Fruit fly (Drosophila melanogaster) whole organism, prepupa: ENCODE measurements around the gene Bub1.

ENCODE experiments used
- Blimp-1 ChIP-seq: fragments of 200-800 bp; sonication (Bioruptor generic); optimal IDR thresholded peaks from 3 replicates; lab custom pipeline; 2017; ENCODE audit warnings: missing biosample characterization, missing genetic modification characterization, mild to moderate bottlenecking, moderate library complexity, missing genetic modification reagents
- CG10631 ChIP-seq: fragments of 200-800 bp; sonication (Bioruptor generic); optimal IDR thresholded peaks from 2 replicates; lab custom pipeline; 2016; ENCODE audit warnings: missing biosample characterization, missing genetic modification characterization
- CG10669 ChIP-seq: fragments of 200-800 bp; sonication (Bioruptor generic); optimal IDR thresholded peaks from 3 replicates; lab custom pipeline; 2018; ENCODE audit warnings: missing biosample characterization, mild to moderate bottlenecking, missing genetic modification characterization, moderate library complexity
- CG11294 ChIP-seq: fragments of 200-800 bp; sonication (Bioruptor generic); IDR thresholded peaks from 2 replicates; pipeline ENCODE4 v1.3.6; 2022; ENCODE audit warnings: missing biosample characterization, missing genetic modification characterization
- CG11762 ChIP-seq: fragments of 200-800 bp; sonication (Bioruptor generic); optimal IDR thresholded peaks from 3 replicates; lab custom pipeline; 2016; ENCODE audit warnings: missing biosample characterization, missing genetic modification characterization; ENCODE audit not compliant: insufficient read depth
- CG11902 ChIP-seq: fragments of 200-800 bp; sonication (Bioruptor generic); optimal IDR thresholded peaks from 3 replicates; lab custom pipeline; 2016; ENCODE audit warnings: missing biosample characterization, missing genetic modification characterization
- CG15336 ChIP-seq: fragments of 200-800 bp; sonication (Bioruptor generic); IDR thresholded peaks from 2 replicates; pipeline ENCODE4 v1.3.6; 2022; ENCODE audit warnings: missing biosample characterization, missing genetic modification characterization
- CG1621 ChIP-seq: fragments of 200-800 bp; sonication (Bioruptor generic); optimal IDR thresholded peaks from 3 replicates; lab custom pipeline; 2018; ENCODE audit warnings: missing biosample characterization, mild to moderate bottlenecking, missing genetic modification characterization
- CG16779 ChIP-seq: fragments of 200-800 bp; sonication (Bioruptor generic); optimal IDR thresholded peaks from 3 replicates; lab custom pipeline; 2017; ENCODE audit warnings: missing biosample characterization, mild to moderate bottlenecking, missing genetic modification characterization
- CG3032 ChIP-seq: fragments of 200-800 bp; optimal IDR thresholded peaks from 2 replicates; lab custom pipeline; 2019; ENCODE audit warnings: missing biosample characterization, mild to moderate bottlenecking, missing genetic modification characterization, moderate library complexity
- CG31627 ChIP-seq: fragments of 200-800 bp; sonication (Bioruptor generic); optimal IDR thresholded peaks from 3 replicates; lab custom pipeline; 2016; ENCODE audit warnings: missing biosample characterization, missing genetic modification characterization
- CG32006 ChIP-seq: fragments of 200-800 bp; sonication (Bioruptor generic); optimal IDR thresholded peaks from 3 replicates; lab custom pipeline; 2017; ENCODE audit warnings: missing biosample characterization, mild to moderate bottlenecking, missing genetic modification characterization
- CG34406 ChIP-seq: fragments of 200-800 bp; sonication (Bioruptor generic); optimal IDR thresholded peaks from 3 replicates; lab custom pipeline; 2016; ENCODE audit warnings: missing biosample characterization, missing genetic modification characterization
- CG3919 ChIP-seq: fragments of 200-800 bp; sonication (Bioruptor generic); optimal IDR thresholded peaks from 3 replicates; lab custom pipeline; 2016; ENCODE audit warnings: missing biosample characterization, missing genetic modification characterization
- CG4318 ChIP-seq: fragments of 200-800 bp; sonication (Bioruptor generic); optimal IDR thresholded peaks from 3 replicates; lab custom pipeline; 2017; ENCODE audit warnings: missing biosample characterization, mild to moderate bottlenecking, missing genetic modification characterization
- CG6276 ChIP-seq: fragments of 200-800 bp; sonication (Bioruptor generic); optimal IDR thresholded peaks from 2 replicates; lab custom pipeline; 2017; ENCODE audit warnings: missing biosample characterization, mild to moderate bottlenecking, missing genetic modification characterization
- CG6808 ChIP-seq: fragments of 200-800 bp; sonication (Bioruptor generic); optimal IDR thresholded peaks from 3 replicates; lab custom pipeline; 2017; ENCODE audit warnings: missing biosample characterization, missing genetic modification characterization, mild to moderate bottlenecking, moderate library complexity, missing genetic modification reagents
- CG7368 ChIP-seq: fragments of 200-800 bp; sonication (Bioruptor generic); optimal IDR thresholded peaks from 3 replicates; lab custom pipeline; 2016; ENCODE audit warnings: missing biosample characterization, missing genetic modification characterization
- CG8119 ChIP-seq: fragments of 200-800 bp; sonication (Bioruptor generic); IDR thresholded peaks from 3 replicates; pipeline ENCODE4 v1.3.6; 2022; ENCODE audit warnings: missing biosample characterization, missing genetic modification characterization
- CG8632 ChIP-seq: fragments of 200-800 bp; sonication (Bioruptor generic); optimal IDR thresholded peaks from 3 replicates; lab custom pipeline; 2016; ENCODE audit warnings: missing biosample characterization, missing genetic modification characterization
- CG9139 ChIP-seq: fragments of 200-800 bp; sonication (Bioruptor generic); optimal IDR thresholded peaks from 3 replicates; lab custom pipeline; 2017; ENCODE audit warnings: missing biosample characterization, mild to moderate bottlenecking, missing genetic modification characterization
- Eip93F ChIP-seq: fragments of 200-800 bp; sonication (Bioruptor generic); optimal IDR thresholded peaks from 2 replicates; lab custom pipeline; 2016; ENCODE audit warnings: missing biosample characterization, mild to moderate bottlenecking, missing genetic modification characterization
- Ets21C ChIP-seq: fragments of 200-800 bp; sonication (Bioruptor generic); optimal IDR thresholded peaks from 3 replicates; lab custom pipeline; 2016; ENCODE audit warnings: missing biosample characterization, missing genetic modification characterization
- Ets96B ChIP-seq: fragments of 200-800 bp; optimal IDR thresholded peaks from 2 replicates; lab custom pipeline; 2019; ENCODE audit warnings: missing biosample characterization, mild to moderate bottlenecking, missing genetic modification characterization, moderate library complexity
- Hr39 ChIP-seq: fragments of 200-800 bp; sonication (Bioruptor generic); optimal IDR thresholded peaks from 2 replicates; lab custom pipeline; 2016; ENCODE audit warnings: missing biosample characterization, missing genetic modification characterization
- Hr4 ChIP-seq: fragments of 200-800 bp; sonication (Bioruptor generic); optimal IDR thresholded peaks from 3 replicates; lab custom pipeline; 2016; ENCODE audit warnings: missing biosample characterization, missing genetic modification characterization
- Lpt ChIP-seq: fragments of 200-800 bp; sonication (Bioruptor generic); optimal IDR thresholded peaks from 3 replicates; lab custom pipeline; 2016; ENCODE audit warnings: missing biosample characterization, missing genetic modification characterization
- Smox ChIP-seq: fragments of 200-800 bp; sonication (Bioruptor generic); optimal IDR thresholded peaks from 3 replicates; lab custom pipeline; 2016; ENCODE audit warnings: missing biosample characterization, missing genetic modification characterization
- Sox14 ChIP-seq: fragments of 200-800 bp; sonication (Bioruptor generic); optimal IDR thresholded peaks from 3 replicates; lab custom pipeline; 2016; ENCODE audit warnings: missing biosample characterization, missing genetic modification characterization
- Sox15 ChIP-seq: fragments of 200-800 bp; sonication (Bioruptor generic); optimal IDR thresholded peaks from 3 replicates; lab custom pipeline; 2016; ENCODE audit warnings: missing biosample characterization, missing genetic modification characterization
- acj6 ChIP-seq: fragments of 200-800 bp; sonication (Bioruptor generic); optimal IDR thresholded peaks from 3 replicates; lab custom pipeline; 2016; ENCODE audit warnings: missing biosample characterization, missing genetic modification characterization
- cyc ChIP-seq: fragments of 200-800 bp; sonication (Bioruptor generic); optimal IDR thresholded peaks from 3 replicates; lab custom pipeline; 2016; ENCODE audit warnings: missing biosample characterization, missing genetic modification characterization
- dac ChIP-seq: fragments of 200-800 bp; sonication (Bioruptor generic); optimal IDR thresholded peaks from 2 replicates; lab custom pipeline; 2017; ENCODE audit warnings: missing biosample characterization, mild to moderate bottlenecking, missing genetic modification characterization
- dsx ChIP-seq: fragments of 200-800 bp; optimal IDR thresholded peaks from 3 replicates; lab custom pipeline; 2019; ENCODE audit warnings: missing biosample characterization, mild to moderate bottlenecking, missing genetic modification characterization, moderate library complexity; ENCODE audit not compliant: poor library complexity, severe bottlenecking
- esn ChIP-seq: fragments of 200-800 bp; sonication (Bioruptor generic); optimal IDR thresholded peaks from 2 replicates; lab custom pipeline; 2016; ENCODE audit warnings: missing biosample characterization, mild to moderate bottlenecking, missing genetic modification characterization, moderate library complexity
- fd59A ChIP-seq: fragments of 200-800 bp; sonication (Bioruptor generic); optimal IDR thresholded peaks from 2 replicates; lab custom pipeline; 2017; ENCODE audit warnings: missing biosample characterization, mild to moderate bottlenecking, missing genetic modification characterization, missing genetic modification reagents
- fkh ChIP-seq: fragments of 200-800 bp; sonication (Bioruptor generic); optimal IDR thresholded peaks from 3 replicates; lab custom pipeline; 2017; ENCODE audit warnings: missing biosample characterization, mild to moderate bottlenecking, missing genetic modification characterization, moderate library complexity
- lz ChIP-seq: fragments of 200-800 bp; sonication (Bioruptor generic); optimal IDR thresholded peaks from 3 replicates; lab custom pipeline; 2016; ENCODE audit warnings: missing biosample characterization, missing genetic modification characterization
- net ChIP-seq: fragments of 200-800 bp; sonication (Bioruptor generic); optimal IDR thresholded peaks from 3 replicates; lab custom pipeline; 2016; ENCODE audit warnings: missing biosample characterization, missing genetic modification characterization
- pdm3 ChIP-seq: fragments of 200-800 bp; sonication (Bioruptor generic); optimal IDR thresholded peaks from 3 replicates; lab custom pipeline; 2016; ENCODE audit warnings: missing biosample characterization, missing genetic modification characterization
- salr ChIP-seq, 2 experiments: fragments of 200-800 bp; sonication (Bioruptor generic); optimal IDR thresholded peaks; 3 replicates each; lab custom pipeline; 2016 to 2018; ENCODE audit warnings: missing biosample characterization in 2 of 2, missing genetic modification characterization in 2 of 2, mild to moderate bottlenecking in 1 of 2
- svp ChIP-seq: fragments of 200-800 bp; sonication (Bioruptor generic); peaks from one replicate; lab custom pipeline; 2016; ENCODE audit warnings: missing biosample characterization, missing genetic modification characterization
- topi ChIP-seq: fragments of 200-800 bp; sonication (Bioruptor generic); optimal IDR thresholded peaks from 3 replicates; lab custom pipeline; 2016; ENCODE audit warnings: missing biosample characterization, missing genetic modification characterization
- vri ChIP-seq: fragments of 200-800 bp; sonication (Bioruptor generic); optimal IDR thresholded peaks from 3 replicates; lab custom pipeline; 2016; ENCODE audit warnings: missing biosample characterization, mild to moderate bottlenecking, missing genetic modification characterization

Bub1 gene

dm6 chr2L:5324958-5325850, 46.5 kb downstream of the Bub1 start (continued):
- peak; percentile 71 for TF ChIP-seq CG34406 (GFP tag; lab: Kevin White, UChicago)
- peak; percentile 75 for TF ChIP-seq lz
- peak; percentile 83 for TF ChIP-seq Hr39 (GFP tag; lab: Kevin White, UChicago)
- TF ChIP-seq pdm3, result peak; percentile 71
- no peak for TF ChIP-seq Ets21C
- TF ChIP-seq CG32006 (GFP tag; lab: Kevin White, UChicago), result peak; percentile 78
- TF ChIP-seq CG16779 (tag; lab: Kevin White, UChicago), result peak; percentile 86
- TF ChIP-seq Smox (GFP tag; lab: Kevin White, UChicago), result peak; percentile 77
- peak; percentile 42 for TF ChIP-seq dsx (GFP tag; lab: Kevin White, UChicago)
- peak; percentile 96 for TF ChIP-seq svp

- TF ChIP-seq lz (no peak), dsx (GFP tag; lab: Kevin White, UChicago) (no peak), net (no peak), Eip93F (peak; percentile 17), CG8632 (peak; percentile 55), CG3032 (peak; percentile 58), Blimp-1 (no peak), CG11294 (GFP tag; lab: Robert Waterston, UW) (no peak), svp (peak; percentile 62), CG15336 (GFP tag; lab: Robert Waterston, UW) (0 out of 2 replicates have a peak, but pooled peaks have one; percentile 29), CG31627 (GFP tag; lab: Kevin White, UChicago) (peak; percentile 24), salr (GFP tag; optimal IDR thresholded peaks at IDR 0.05; lab: Kevin White, UChicago) (peak in 1 of 2 experiments; percentile 52), dac (GFP tag; lab: Kevin White, UChicago) (no peak), Lpt (GFP tag; lab: Kevin White, UChicago) (no peak), CG6808 (no peak), topi (GFP tag; lab: Kevin White, UChicago) (no peak), CG3919 (peak; percentile 50), CG8119 (no peak; the same call in 2 of the 3 replicates), CG9139 (GFP tag; lab: Kevin White, UChicago) (no peak), CG11762 (GFP tag; lab: Kevin White, UChicago) (peak; percentile 36), esn (GFP tag; lab: Kevin White, UChicago) (peak; percentile 28), Hr39 (GFP tag; lab: Kevin White, UChicago) (no peak), fd59A (no peak), pdm3 (peak; percentile 36), Hr4 (GFP tag; lab: Kevin White, UChicago) (peak; percentile 24), CG10669 (GFP tag; lab: Kevin White, UChicago) (no peak), Ets96B (peak; percentile 26), fkh (no peak), CG10631 (GFP tag; lab: Kevin White, UChicago) (peak; percentile 66), cyc (GFP tag; lab: Kevin White, UChicago) (no peak), Sox14 (peak; percentile 15), CG7368 (GFP tag; lab: Kevin White, UChicago) (no peak), acj6 (peak; percentile 24), CG11902 (no peak), Sox15 (GFP tag; lab: Kevin White, UChicago) (peak; percentile 21), CG34406 (GFP tag; lab: Kevin White, UChicago) (peak; percentile 54), vri (GFP tag; lab: Kevin White, UChicago) (no peak), CG4318 (no peak), CG6276 (GFP tag; lab: Kevin White, UChicago) (no peak), CG32006 (GFP tag; lab: Kevin White, UChicago) (peak; percentile 33), CG1621 (tag; lab: Kevin White, UChicago) (no peak)
Measured at dm6 chr2L:5326414-5327265, 48.0 kb downstream of the Bub1 start, which contains the start of the genes Ncoa6 and cype. TSS of gene Ncoa6 (minus strand) at chr2L:5326683. TSS of gene cype (plus strand) at chr2L:5327227.
